Worm (Caenorhabditis elegans) whole organism, mixed stage, embryonic: ENCODE measurements around the gene nsph-4.3.
"Not testable (repeated sequence)": the region's sequence is repeated elsewhere in the genome, so short reads cannot be mapped to it uniquely, and the experiment has no call there.

ENCODE experiments used
- M03D4.4 ChIP-seq: sonication (generic microtip); optimal IDR thresholded peaks from 2 replicates; lab custom pipeline; 2017; ENCODE audit warnings: mild to moderate bottlenecking, missing genetic modification characterization, missing compliant biosample characterization
- bed-3 ChIP-seq: fragments of 200-800 bp; sonication (Bioruptor generic); optimal IDR thresholded peaks from 3 replicates; lab custom pipeline; 2018; ENCODE audit warnings: mild to moderate bottlenecking, missing genetic modification characterization, moderate library complexity, missing compliant biosample characterization
- blmp-1 ChIP-seq: fragments of 150-350 bp; optimal IDR thresholded peaks from 2 replicates; lab custom pipeline; 2014; ENCODE audit warnings: missing biosample characterization, missing genetic modification characterization
- ceh-43 ChIP-seq: fragments of 200-800 bp; sonication (Bioruptor generic); optimal IDR thresholded peaks from 2 replicates; lab custom pipeline; 2018; ENCODE audit warnings: mild to moderate bottlenecking, missing genetic modification characterization, moderate library complexity, missing compliant biosample characterization
- ceh-83 ChIP-seq: fragments of 200-800 bp; sonication (Bioruptor generic); optimal IDR thresholded peaks from 2 replicates; lab custom pipeline; 2018; ENCODE audit warnings: mild to moderate bottlenecking, missing genetic modification characterization, missing compliant biosample characterization
- ces-1 ChIP-seq: fragments of 150-350 bp; optimal IDR thresholded peaks from 2 replicates; lab custom pipeline; 2014; ENCODE audit warnings: missing biosample characterization, missing genetic modification reagents, missing genetic modification characterization
- cnd-1 ChIP-seq: fragments of 200-800 bp; sonication (Bioruptor generic); optimal IDR thresholded peaks from 2 replicates; lab custom pipeline; 2018; ENCODE audit warnings: mild to moderate bottlenecking, missing genetic modification characterization, missing compliant biosample characterization
- drap-1 ChIP-seq: fragments of 200-800 bp; sonication (Bioruptor generic); optimal IDR thresholded peaks from 3 replicates; lab custom pipeline; 2018; ENCODE audit warnings: mild to moderate bottlenecking, missing genetic modification characterization, missing compliant biosample characterization
- elt-1 ChIP-seq: sonication (generic microtip); optimal IDR thresholded peaks from 2 replicates; lab custom pipeline; 2017; ENCODE audit warnings: missing genetic modification characterization, mild to moderate bottlenecking, missing compliant biosample characterization, antibody characterized with exemption, moderate library complexity, borderline replicate concordance; ENCODE audit not compliant: insufficient read depth
- flh-1 ChIP-seq: fragments of 200-800 bp; sonication (Bioruptor generic); optimal IDR thresholded peaks from 2 replicates; lab custom pipeline; 2018; ENCODE audit warnings: mild to moderate bottlenecking, missing genetic modification characterization, moderate library complexity, missing compliant biosample characterization
- ham-2 ChIP-seq: fragments of 200-800 bp; sonication (Bioruptor generic); optimal IDR thresholded peaks from 2 replicates; lab custom pipeline; 2018; ENCODE audit warnings: mild to moderate bottlenecking, missing genetic modification characterization, missing compliant biosample characterization
- hlh-1 ChIP-seq: fragments of 150-350 bp; optimal IDR thresholded peaks from 2 replicates; lab custom pipeline; 2014; ENCODE audit warnings: missing biosample characterization, missing genetic modification reagents, missing genetic modification characterization
- lin-13 ChIP-seq: fragments of 150-350 bp; optimal IDR thresholded peaks from 2 replicates; lab custom pipeline; 2014; ENCODE audit warnings: missing biosample characterization, missing genetic modification characterization
- lsy-2 ChIP-seq: fragments of 150-350 bp; optimal IDR thresholded peaks from 2 replicates; lab custom pipeline; 2014; ENCODE audit warnings: missing biosample characterization, missing genetic modification characterization
- mab-5 ChIP-seq: fragments of 150-350 bp; optimal IDR thresholded peaks from 2 replicates; lab custom pipeline; 2014; ENCODE audit warnings: missing biosample characterization, missing genetic modification characterization
- mep-1 ChIP-seq: fragments of 150-350 bp; optimal IDR thresholded peaks from 2 replicates; lab custom pipeline; 2017; ENCODE audit warnings: missing biosample characterization, missing genetic modification reagents, missing genetic modification characterization, inconsistent platforms
- nhr-12 ChIP-seq: fragments of 150-350 bp; optimal IDR thresholded peaks from 2 replicates; lab custom pipeline; 2014; ENCODE audit warnings: missing biosample characterization, missing genetic modification characterization
- nhr-2 ChIP-seq: fragments of 150-350 bp; optimal IDR thresholded peaks from 2 replicates; lab custom pipeline; 2014; ENCODE audit warnings: missing biosample characterization, missing genetic modification characterization
- nhr-237 ChIP-seq: fragments of 150-350 bp; optimal IDR thresholded peaks from 2 replicates; lab custom pipeline; 2014; ENCODE audit warnings: missing biosample characterization, missing genetic modification characterization
- nhr-28 ChIP-seq: fragments of 150-350 bp; optimal IDR thresholded peaks from 2 replicates; lab custom pipeline; 2014; ENCODE audit warnings: missing biosample characterization, missing genetic modification characterization
- nhr-76 ChIP-seq: sonication (generic microtip); optimal IDR thresholded peaks from 2 replicates; lab custom pipeline; 2017; ENCODE audit warnings: missing biosample characterization, missing genetic modification characterization
- pha-4 ChIP-seq: fragments of 150-350 bp; optimal IDR thresholded peaks from 2 replicates; lab custom pipeline; 2018; ENCODE audit warnings: missing biosample characterization, missing genetic modification reagents, missing genetic modification characterization
- snpc-4 ChIP-seq: fragments of 150-350 bp; optimal IDR thresholded peaks from 2 replicates; lab custom pipeline; 2014; ENCODE audit warnings: missing biosample characterization, missing genetic modification characterization
- sptf-1 ChIP-seq: sonication (generic microtip); optimal IDR thresholded peaks from 2 replicates; lab custom pipeline; 2017; ENCODE audit warnings: mild to moderate bottlenecking, missing genetic modification characterization, moderate library complexity, missing compliant biosample characterization
- tbx-8 ChIP-seq: fragments of 200-800 bp; sonication (Bioruptor generic); optimal IDR thresholded peaks from 2 replicates; lab custom pipeline; 2018; ENCODE audit warnings: mild to moderate bottlenecking, missing genetic modification characterization, moderate library complexity, missing compliant biosample characterization
- unc-62 ChIP-seq: fragments of 150-350 bp; optimal IDR thresholded peaks from 2 replicates; lab custom pipeline; 2014; ENCODE audit warnings: missing biosample characterization, missing genetic modification reagents, missing genetic modification characterization
- zip-8 ChIP-seq: fragments of 150-350 bp; optimal IDR thresholded peaks from 2 replicates; lab custom pipeline; 2014; ENCODE audit warnings: missing biosample characterization, missing genetic modification characterization

The nsph-4.3 gene

DNA sequence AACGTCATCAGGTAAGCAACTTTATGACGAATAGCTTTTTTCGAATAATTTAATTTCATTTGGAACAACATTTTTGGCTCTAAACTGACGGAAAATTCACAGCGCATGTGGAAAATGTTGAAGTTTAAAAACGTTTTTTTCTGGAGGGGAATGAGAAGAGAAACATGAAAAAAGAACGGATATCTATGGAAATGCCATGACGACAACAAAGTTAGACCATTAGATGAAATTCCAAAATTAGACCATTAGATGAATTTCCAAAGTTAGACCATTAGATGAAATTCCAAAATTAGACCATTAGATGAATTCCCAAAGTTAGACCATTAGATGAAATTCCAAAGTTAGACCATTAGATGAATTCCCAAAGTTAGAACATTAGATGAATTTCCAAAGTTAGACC is 14.6 kb downstream of the nsph-4.3 start, which contains the start of gene Y80D4G.2:
Gene Y80D4G.2 (minus strand): TSS at position 101 of the 400 bp plus-strand sequence.
- not testable (repeated sequence) for TF ChIP-seq tbx-8 (GFP tag; lab: Kevin White, UChicago); nhr-2 (tag; lab: Kevin White, UChicago); ceh-43 (GFP tag; lab: Kevin White, UChicago)

DNA sequence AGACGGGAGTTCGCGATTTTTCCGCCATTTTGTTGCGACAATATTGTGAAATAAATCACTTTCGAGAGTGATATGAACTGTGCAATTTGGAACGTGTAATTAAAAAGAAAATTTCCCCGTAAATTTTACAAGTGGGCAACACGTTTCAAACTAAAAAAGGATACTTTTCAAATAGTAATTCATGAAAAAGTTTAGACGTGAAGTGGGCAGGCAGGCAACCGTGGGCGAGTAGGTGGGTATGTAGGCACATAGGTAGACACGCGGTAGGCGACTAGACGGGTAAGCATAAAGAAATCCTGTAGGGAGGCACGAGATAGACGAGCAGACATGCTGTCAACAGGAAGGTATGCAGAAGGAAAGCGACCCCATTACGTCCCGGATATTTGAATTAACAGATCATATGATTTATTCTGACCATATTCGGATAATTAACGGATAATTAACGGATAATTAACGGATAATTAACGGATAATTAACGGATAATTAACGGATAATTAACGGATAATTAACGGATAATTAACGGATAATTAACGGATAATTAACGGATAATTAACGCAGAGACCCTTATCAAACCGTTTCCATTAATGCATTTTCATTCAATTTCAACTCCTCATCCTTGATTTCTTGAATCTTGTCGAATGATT is 15.7 kb downstream of the nsph-4.3 start, which contains the start of gene R13A5.11:
Gene R13A5.11 (minus strand): TSS at position 51 of the 644 bp plus-strand sequence.
- peak; percentile 84 for TF ChIP-seq ceh-43 (GFP tag; lab: Kevin White, UChicago)
- no peak for TF ChIP-seq bed-3
- no peak for TF ChIP-seq mab-5 (tag; lab: Kevin White, UChicago)
- no peak for TF ChIP-seq unc-62 (GFP tag; lab: Kevin White, UChicago)
- no peak for TF ChIP-seq flh-1 (GFP tag; lab: Kevin White, UChicago)

DNA sequence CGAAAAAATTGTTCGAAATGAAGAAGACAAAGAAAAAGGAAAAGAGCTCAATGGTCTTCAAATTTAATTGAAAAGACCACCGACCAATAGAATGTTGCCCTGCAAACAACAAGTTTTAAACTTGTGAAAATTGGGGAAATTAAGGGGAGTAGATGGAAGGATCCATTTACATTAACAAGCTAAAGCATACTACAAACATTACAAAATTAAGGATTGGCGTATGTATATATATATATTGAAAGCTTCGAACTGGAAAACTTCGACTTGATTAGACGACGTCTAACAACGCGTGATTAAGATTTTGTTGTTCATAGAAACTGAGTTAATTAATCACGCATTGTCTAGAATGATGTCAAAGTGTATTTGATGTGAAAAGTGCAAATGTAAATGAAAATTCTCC is 20.9 kb downstream of the nsph-4.3 start, which contains the start of gene R13A5.15:
Gene R13A5.15 (minus strand): TSS at position 101 of the 400 bp plus-strand sequence.
- no peak for TF ChIP-seq zip-8 (tag; lab: Kevin White, UChicago)

DNA sequence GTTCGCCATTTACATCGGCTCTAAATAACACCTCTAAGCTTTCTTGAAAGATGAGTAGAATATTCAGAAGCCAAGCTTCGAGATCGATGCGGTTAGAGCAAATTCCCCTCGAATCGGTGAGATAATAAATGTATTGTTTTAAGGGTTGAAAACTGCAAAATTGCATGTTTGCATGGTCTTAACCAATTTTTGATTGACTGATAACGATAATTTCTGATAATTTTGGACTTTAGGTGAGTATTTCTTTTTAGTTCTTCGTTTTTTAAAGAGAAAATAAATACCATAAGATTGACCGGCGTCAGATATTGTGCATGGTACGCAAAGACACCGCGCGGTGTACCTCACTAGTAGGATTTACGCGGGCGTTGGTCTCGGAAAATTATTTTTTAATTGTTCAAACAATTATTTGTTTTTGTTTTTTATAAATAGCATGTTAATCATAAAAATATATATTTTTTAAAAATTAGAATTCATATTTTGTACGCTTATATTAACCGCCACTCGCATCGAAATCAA is 24.9 kb downstream of the nsph-4.3 start, which contains the start of gene cup-5:
Gene cup-5 (plus strand): TSS at position 51 of the 516 bp plus-strand sequence.
- TF ChIP-seq lsy-2 (peak; percentile 67), zip-8 (tag; lab: Kevin White, UChicago) (no peak), mep-1 (tag; lab: Kevin White, UChicago) (peak; percentile 29)

DNA sequence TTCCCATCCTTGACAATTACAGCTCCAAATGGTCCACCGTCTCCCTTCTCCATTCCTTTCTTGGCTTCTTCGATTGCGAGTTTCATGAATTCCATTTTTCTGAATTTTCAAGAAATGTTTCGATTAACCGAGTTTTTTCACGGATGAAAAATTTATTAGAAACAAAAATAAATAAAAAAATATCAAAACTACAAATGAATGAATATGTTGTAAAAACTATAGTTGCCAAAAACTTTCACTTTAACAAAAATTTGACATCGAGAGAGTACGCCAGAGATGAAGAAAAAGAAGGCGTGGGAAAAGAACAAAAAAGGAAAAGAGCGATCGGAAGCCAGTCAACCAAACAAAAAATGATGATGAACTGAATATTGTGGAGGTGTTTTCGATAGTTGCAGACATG is 26.2 kb downstream of the nsph-4.3 start, which contains the start of gene R13A5.10:
Gene R13A5.10 (minus strand): TSS at position 101 of the 400 bp plus-strand sequence.
- TF ChIP-seq ceh-83 (GFP tag; lab: Kevin White, UChicago) (no peak), elt-1 (tag; lab: Kevin White, UChicago) (no peak), snpc-4 (tag; lab: Kevin White, UChicago) (no peak), ces-1 (GFP tag; lab: Kevin White, UChicago) (no peak), blmp-1 (no peak), unc-62 (GFP tag; lab: Kevin White, UChicago) (no peak), lsy-2 (no peak), hlh-1 (no peak), zip-8 (tag; lab: Kevin White, UChicago) (no peak), sptf-1 (no peak), nhr-12 (tag; lab: Kevin White, UChicago) (no peak), M03D4.4 (tag; lab: Kevin White, UChicago) (no peak), cnd-1 (tag; lab: Kevin White, UChicago) (no peak), nhr-237 (tag; lab: Kevin White, UChicago) (no peak), flh-1 (GFP tag; lab: Kevin White, UChicago) (no peak), mep-1 (tag; lab: Kevin White, UChicago) (no peak), tbx-8 (GFP tag; lab: Kevin White, UChicago) (no peak), lin-13 (tag; lab: Kevin White, UChicago) (no peak), nhr-28 (no peak)

DNA sequence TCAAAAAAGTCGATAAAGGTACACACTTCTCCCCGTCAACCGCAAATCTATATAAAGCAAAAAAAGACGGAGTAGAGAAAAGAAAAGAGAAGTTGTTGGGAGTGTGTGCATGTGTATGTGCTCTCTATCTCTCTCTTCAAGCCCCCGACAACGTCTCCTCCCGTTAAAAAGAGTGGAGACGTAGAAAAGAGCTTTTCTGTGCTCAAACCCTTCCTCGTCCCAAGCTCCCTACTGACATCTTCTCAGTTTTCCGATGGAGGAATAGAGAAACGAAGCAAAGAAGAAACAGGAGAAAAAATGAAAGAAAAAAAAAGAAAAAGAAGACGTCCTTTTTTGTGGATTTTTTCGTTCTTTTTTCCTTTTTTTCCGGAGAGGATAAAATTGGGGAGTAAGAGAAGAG is 28.5 kb downstream of the nsph-4.3 start:
- peak; percentile 30 for TF ChIP-seq ces-1 (GFP tag; lab: Kevin White, UChicago)
- TF ChIP-seq ceh-83 (GFP tag; lab: Kevin White, UChicago), result no peak

DNA sequence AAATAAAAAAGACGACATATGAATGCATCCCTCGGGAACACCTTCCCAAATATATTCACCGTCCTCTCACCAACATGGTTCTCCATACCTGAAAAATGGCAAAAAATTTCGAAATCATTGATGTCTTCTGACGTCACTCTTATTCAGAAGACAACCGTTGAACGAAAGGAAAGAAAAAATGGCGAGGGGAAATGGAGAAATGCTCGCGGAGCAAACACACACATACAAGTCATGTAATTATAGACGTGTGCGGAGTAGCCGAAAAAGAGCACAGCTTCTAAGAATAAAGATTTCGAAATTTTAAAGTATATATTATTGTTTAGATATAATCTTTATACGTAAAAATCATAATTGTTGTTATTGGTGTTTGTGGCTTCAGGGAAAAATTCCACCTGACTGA is 29.7 kb downstream of the nsph-4.3 start, which contains the start of gene mfsd-6:
Gene mfsd-6 (minus strand): TSS at position 88 of the 400 bp plus-strand sequence.
- TF ChIP-seq nhr-12 (tag; lab: Kevin White, UChicago) (no peak), ham-2 (GFP tag; lab: Kevin White, UChicago) (no peak), elt-1 (tag; lab: Kevin White, UChicago) (no peak), ceh-83 (GFP tag; lab: Kevin White, UChicago) (no peak), zip-8 (tag; lab: Kevin White, UChicago) (no peak), mab-5 (tag; lab: Kevin White, UChicago) (no peak), nhr-237 (tag; lab: Kevin White, UChicago) (no peak), pha-4 (no peak), bed-3 (no peak), snpc-4 (tag; lab: Kevin White, UChicago) (no peak), drap-1 (no peak), nhr-76 (tag; lab: Kevin White, UChicago) (no peak)
